Worm (Caenorhabditis elegans) whole organism, L4 larva: Measurements from ENCODE around the gene T11G6.3.

Experiments
- D1046.2 ChIP-seq: fragments of 200-800 bp; sonication (Bioruptor generic); IDR thresholded peaks from 2 replicates; pipeline ENCODE4 v1.3.6; 2022; ENCODE audit warnings: missing genetic modification characterization, missing compliant biosample characterization
- F10B5.3 ChIP-seq: sonication (generic microtip); optimal IDR thresholded peaks from 2 replicates; lab custom pipeline; 2016; ENCODE audit warnings: mild to moderate bottlenecking, missing genetic modification characterization, missing compliant biosample characterization
- F44E2.7 ChIP-seq: fragments of 200-800 bp; sonication (Bioruptor generic); IDR thresholded peaks from 2 replicates; pipeline ENCODE4 v2.1.2; 2022; ENCODE audit warnings: missing genetic modification characterization, missing compliant biosample characterization
- F49E8.2 ChIP-seq: sonication (generic microtip); optimal IDR thresholded peaks from 2 replicates; lab custom pipeline; 2016; ENCODE audit warnings: missing compliant biosample characterization, mild to moderate bottlenecking, missing genetic modification characterization, borderline replicate concordance
- T20F7.1 ChIP-seq: fragments of 200-800 bp; sonication (Bioruptor generic); optimal IDR thresholded peaks from 2 replicates; lab custom pipeline; 2018; ENCODE audit warnings: mild to moderate bottlenecking, missing genetic modification characterization, missing compliant biosample characterization
- T26A8.4 ChIP-seq: fragments of 200-800 bp; sonication (Bioruptor generic); IDR thresholded peaks from 2 replicates; pipeline ENCODE4 v1.3.6; 2022; ENCODE audit warnings: missing genetic modification characterization, missing compliant biosample characterization
- ZK337.2 ChIP-seq: fragments of 200-800 bp; sonication (Bioruptor generic); IDR thresholded peaks from 2 replicates; pipeline ENCODE4 v1.3.6; 2022; ENCODE audit warnings: missing genetic modification reagents, missing genetic modification characterization, missing compliant biosample characterization
- aha-1 ChIP-seq: fragments of 150-350 bp; peaks from one replicate; lab custom pipeline; 2014; ENCODE audit warnings: missing biosample characterization, missing genetic modification characterization
- ama-1 ChIP-seq: fragments of 150-350 bp; optimal IDR thresholded peaks from 2 replicates; lab custom pipeline; 2014; ENCODE audit warnings: inconsistent platforms, mixed read lengths
- arid-1 ChIP-seq: fragments of 200-800 bp; sonication (Bioruptor generic); conservative IDR thresholded peaks from 2 replicates; pipeline ENCODE4 v1.3.6; 2022; ENCODE audit warnings: missing genetic modification reagents, missing genetic modification characterization, missing compliant biosample characterization
- ceh-28 ChIP-seq: fragments of 150-350 bp; optimal IDR thresholded peaks from 2 replicates; lab custom pipeline; 2014; ENCODE audit warnings: missing biosample characterization, missing genetic modification reagents, missing genetic modification characterization
- ctbp-1 ChIP-seq: fragments of 200-800 bp; sonication (Bioruptor generic); IDR thresholded peaks from 2 replicates; pipeline ENCODE4 v1.3.6; 2022; ENCODE audit warnings: missing genetic modification reagents, missing genetic modification characterization, missing compliant biosample characterization
- daf-16 ChIP-seq, 3 experiments: sonication (generic microtip); optimal IDR thresholded peaks; 2 replicates each; lab custom pipeline; 2016 to 2017; ENCODE audit warnings: missing genetic modification characterization in 3 of 3, missing genetic modification reagents in 3 of 3, mild to moderate bottlenecking in 2 of 3, missing compliant biosample characterization in 2 of 3, missing biosample characterization in 1 of 3, moderate library complexity in 1 of 3
- daf-19 ChIP-seq: fragments of 200-800 bp; sonication (Bioruptor generic); conservative IDR thresholded peaks from 2 replicates; pipeline ENCODE4 v1.3.6; 2022; ENCODE audit warnings: missing genetic modification characterization, missing compliant biosample characterization
- dmd-6 ChIP-seq: fragments of 200-800 bp; sonication (Bioruptor generic); IDR thresholded peaks from 2 replicates; pipeline ENCODE4 v1.3.6; 2022; ENCODE audit warnings: missing genetic modification reagents, missing genetic modification characterization, missing compliant biosample characterization
- dmd-8 ChIP-seq: fragments of 200-800 bp; sonication (Bioruptor generic); IDR thresholded peaks from 2 replicates; pipeline ENCODE4 v1.3.6; 2022; ENCODE audit warnings: missing genetic modification characterization, missing compliant biosample characterization
- egl-43 ChIP-seq: fragments of 200-800 bp; sonication (Bioruptor generic); IDR thresholded peaks from 2 replicates; pipeline ENCODE4 v1.3.6; 2022; ENCODE audit warnings: missing genetic modification reagents, missing genetic modification characterization, missing compliant biosample characterization
- fkh-10 ChIP-seq: fragments of 150-350 bp; optimal IDR thresholded peaks from 2 replicates; lab custom pipeline; 2014; ENCODE audit warnings: missing biosample characterization, missing genetic modification reagents, missing genetic modification characterization
- gei-8 ChIP-seq: fragments of 200-800 bp; sonication (Bioruptor generic); optimal IDR thresholded peaks from 2 replicates; lab custom pipeline; 2018; ENCODE audit warnings: mild to moderate bottlenecking, missing genetic modification characterization, missing compliant biosample characterization
- hif-1 ChIP-seq, 2 experiments: sonication (generic microtip); optimal IDR thresholded peaks; 2 replicates each; lab custom pipeline; 2016 to 2017; ENCODE audit warnings: missing compliant biosample characterization in 2 of 2, missing genetic modification characterization in 2 of 2, missing genetic modification reagents in 2 of 2, missing genotype in 2 of 2, mild to moderate bottlenecking in 1 of 2
- hlh-30 ChIP-seq: sonication (generic microtip); optimal IDR thresholded peaks from 2 replicates; lab custom pipeline; 2017; ENCODE audit warnings: antibody characterized with exemption, mild to moderate bottlenecking, missing genetic modification characterization, missing compliant biosample characterization; ENCODE audit not compliant: insufficient read depth
- hmg-1.1 ChIP-seq: fragments of 200-800 bp; sonication (Bioruptor generic); IDR thresholded peaks from 2 replicates; pipeline ENCODE4 v1.3.6; 2022; ENCODE audit warnings: missing genetic modification reagents, missing genetic modification characterization, missing compliant biosample characterization
- jun-1 ChIP-seq: fragments of 150-350 bp; optimal IDR thresholded peaks from 2 replicates; lab custom pipeline; 2014; ENCODE audit warnings: missing biosample characterization, missing genetic modification reagents, missing genetic modification characterization
- lin-1 ChIP-seq: fragments of 200-800 bp; sonication (Bioruptor generic); IDR thresholded peaks from 2 replicates; pipeline ENCODE4 v1.3.6; 2022; ENCODE audit warnings: missing genetic modification reagents, missing genetic modification characterization, missing compliant biosample characterization
- lin-13 ChIP-seq: fragments of 150-350 bp; optimal IDR thresholded peaks from 2 replicates; lab custom pipeline; 2014; ENCODE audit warnings: missing biosample characterization, missing genetic modification reagents, missing genetic modification characterization
- lin-39 ChIP-seq: fragments of 150-350 bp; optimal IDR thresholded peaks from 2 replicates; lab custom pipeline; 2014; ENCODE audit warnings: missing biosample characterization, missing genetic modification reagents, missing genetic modification characterization
- lsy-2 ChIP-seq, 2 experiments: fragments of 150-350 bp in 1 of 2; sonication (generic microtip) in 1 of 2; optimal IDR thresholded peaks; 2 replicates each; lab custom pipeline; 2014 to 2017; ENCODE audit warnings: missing biosample characterization in 2 of 2, missing genetic modification characterization in 2 of 2
- madf-5 ChIP-seq, 2 experiments: fragments of 200-800 bp; sonication (Bioruptor generic); IDR thresholded peaks; 2 replicates each; pipeline ENCODE4 v1.3.6; 2022; ENCODE audit warnings: missing compliant biosample characterization in 2 of 2, missing genetic modification characterization in 2 of 2
- mdl-1 ChIP-seq, 2 experiments: fragments of 150-350 bp in 1 of 2; sonication (generic microtip) in 1 of 2; optimal IDR thresholded peaks; 2 replicates each; lab custom pipeline; 2014 to 2017; ENCODE audit warnings: missing biosample characterization in 2 of 2, missing genetic modification characterization in 2 of 2
- mdt-29 ChIP-seq: fragments of 200-800 bp; sonication (Bioruptor generic); IDR thresholded peaks from 2 replicates; pipeline ENCODE4 v1.3.6; 2022; ENCODE audit warnings: missing genetic modification reagents, missing genetic modification characterization, missing compliant biosample characterization
- mep-1 ChIP-seq: fragments of 150-350 bp; sonication (generic microtip); optimal IDR thresholded peaks from 3 replicates; lab custom pipeline; 2014; ENCODE audit warnings: missing biosample characterization, missing genetic modification characterization
- mes-2 ChIP-seq: sonication (generic microtip); optimal IDR thresholded peaks from 2 replicates; lab custom pipeline; 2016; ENCODE audit warnings: missing genotype, mild to moderate bottlenecking, missing genetic modification characterization, missing compliant biosample characterization; ENCODE audit not compliant: poor library complexity, severe bottlenecking
- mxl-3 ChIP-seq: fragments of 200-800 bp; sonication (Bioruptor generic); optimal IDR thresholded peaks from 2 replicates; lab custom pipeline; 2018; ENCODE audit warnings: mild to moderate bottlenecking, missing genetic modification characterization, missing compliant biosample characterization
- nhr-10 ChIP-seq: fragments of 150-350 bp; optimal IDR thresholded peaks from 2 replicates; lab custom pipeline; 2014; ENCODE audit warnings: missing biosample characterization, missing genetic modification characterization
- nhr-102 ChIP-seq: sonication (generic microtip); optimal IDR thresholded peaks from 2 replicates; lab custom pipeline; 2016; ENCODE audit warnings: mild to moderate bottlenecking, missing genetic modification characterization, moderate library complexity, missing compliant biosample characterization
- nhr-25 ChIP-seq: sonication (generic microtip); optimal IDR thresholded peaks from 2 replicates; lab custom pipeline; 2017; ENCODE audit warnings: missing genetic modification characterization, mild to moderate bottlenecking, missing compliant biosample characterization, antibody characterized with exemption, moderate library complexity, borderline replicate concordance; ENCODE audit not compliant: insufficient read depth
- nhr-42 ChIP-seq: fragments of 200-800 bp; sonication (Bioruptor generic); IDR thresholded peaks from 2 replicates; pipeline ENCODE4 v1.3.6; 2022; ENCODE audit warnings: missing genetic modification characterization, missing compliant biosample characterization
- nhr-48 ChIP-seq: sonication (generic microtip); optimal IDR thresholded peaks from 2 replicates; lab custom pipeline; 2016; ENCODE audit warnings: mild to moderate bottlenecking, missing genetic modification characterization, missing compliant biosample characterization
- nhr-6 ChIP-seq: fragments of 150-350 bp; optimal IDR thresholded peaks from 2 replicates; lab custom pipeline; 2014; ENCODE audit warnings: missing biosample characterization, missing genetic modification characterization
- nhr-77 ChIP-seq: fragments of 150-350 bp; optimal IDR thresholded peaks from 2 replicates; lab custom pipeline; 2014; ENCODE audit warnings: missing biosample characterization, missing genetic modification characterization
- pha-4 ChIP-seq, 2 experiments: fragments of 150-350 bp in 1 of 2; fragments of 200-800 bp in 1 of 2; sonication (Bioruptor generic) in 1 of 2; IDR thresholded peaks in 1 of 2; optimal IDR thresholded peaks in 1 of 2; 2 replicates each; pipeline versions ENCODE4 v1.3.6 to Lab custom; 2014 to 2022; ENCODE audit warnings: missing genetic modification characterization in 2 of 2, missing genetic modification reagents in 2 of 2, missing biosample characterization in 1 of 2, missing compliant biosample characterization in 1 of 2
- rbr-2 ChIP-seq: sonication (generic microtip); optimal IDR thresholded peaks from 2 replicates; lab custom pipeline; 2016; ENCODE audit warnings: missing genotype, missing genetic modification characterization, missing compliant biosample characterization
- set-16 ChIP-seq: fragments of 200-800 bp; sonication (Bioruptor generic); IDR thresholded peaks from 2 replicates; pipeline ENCODE4 v1.3.6; 2022; ENCODE audit warnings: missing genetic modification reagents, missing genetic modification characterization, missing compliant biosample characterization
- tag-97 ChIP-seq: fragments of 200-800 bp; sonication (Bioruptor generic); IDR thresholded peaks from 2 replicates; pipeline ENCODE4 v1.3.6; 2022; ENCODE audit warnings: missing genetic modification characterization, missing compliant biosample characterization
- tra-1 ChIP-seq: fragments of 200-800 bp; sonication (Bioruptor generic); IDR thresholded peaks from 2 replicates; pipeline ENCODE4 v1.3.6; 2022; ENCODE audit warnings: missing genetic modification reagents, missing genetic modification characterization, missing compliant biosample characterization
- unc-62 ChIP-seq, 3 experiments: fragments of 150-350 bp in 1 of 3; sonication (generic microtip); optimal IDR thresholded peaks in 2 of 3; peaks in 1 of 3; 1 replicate in 1 of 3; 2 replicates in 2 of 3; lab custom pipeline; 2014 to 2017; ENCODE audit warnings: missing biosample characterization in 3 of 3, missing genetic modification characterization in 3 of 3, missing genetic modification reagents in 3 of 3, missing genotype in 1 of 3
- zfp-2 ChIP-seq: sonication (generic microtip); optimal IDR thresholded peaks from 2 replicates; lab custom pipeline; 2016; ENCODE audit warnings: mild to moderate bottlenecking, missing genetic modification characterization, missing compliant biosample characterization

Gene T11G6.3

DNA sequence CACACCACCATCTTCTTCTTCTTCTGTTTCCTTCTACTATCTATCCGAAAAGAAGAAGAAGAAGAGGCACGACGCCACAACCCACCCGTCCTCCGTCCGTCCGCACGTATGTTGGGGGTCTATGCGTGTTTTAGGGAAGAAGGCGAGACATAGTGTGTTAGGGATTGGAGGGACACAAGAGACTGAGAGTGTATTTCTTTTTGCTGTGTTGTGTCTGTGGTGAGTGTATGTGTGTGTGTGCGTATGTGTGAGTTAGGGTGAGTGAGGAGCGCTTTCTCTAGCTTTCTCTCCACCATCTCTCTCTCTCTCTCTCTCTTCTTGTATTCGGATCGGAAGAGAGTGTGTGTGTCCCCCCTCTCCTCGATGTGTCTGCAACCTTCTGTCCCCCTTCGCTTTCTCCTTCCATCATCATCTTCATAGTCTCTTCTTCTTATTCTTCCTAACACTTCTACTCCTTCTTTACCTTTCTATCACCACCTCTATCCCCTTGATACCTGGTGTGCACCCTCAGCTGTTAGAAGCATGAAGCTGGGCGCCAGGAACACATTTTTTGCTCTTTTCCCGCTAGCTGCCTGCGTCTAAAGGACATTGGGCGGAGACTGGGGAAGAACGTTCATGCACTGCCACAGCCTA lies 33.2 kb downstream of the T11G6.3 start (continued):
- peak; percentile 81 for TF ChIP-seq mes-2 (tag; lab: Kevin White, UChicago)
- TF ChIP-seq lsy-2 (tag; optimal IDR thresholded peaks at IDR 0.05; lab: Kevin White, UChicago), result peak; percentile 76 to 80
- no peak for TF ChIP-seq D1046.2 (GFP tag; lab: Robert Waterston, UW)
- TF ChIP-seq egl-43 (GFP tag; lab: Robert Waterston, UW), result 0 out of 2 replicates have a peak, but pooled peaks have one; percentile 27
- TF ChIP-seq mdt-29 (GFP tag; lab: Robert Waterston, UW), result no peak
- no peak; the same call in 1 of the 2 replicates for TF ChIP-seq arid-1 (GFP tag; lab: Robert Waterston, UW)
- TF ChIP-seq F44E2.7 (GFP tag; lab: Robert Waterston, UW), result no peak
- TF ChIP-seq mep-1 (tag; lab: Kevin White, UChicago), result peak; percentile 96
- peak; percentile 47 for TF ChIP-seq nhr-102 (tag; lab: Kevin White, UChicago)
- TF ChIP-seq fkh-10 (GFP tag; lab: Kevin White, UChicago), result peak; percentile 76
- peak; percentile 51; the same call in 1 of the 2 replicates for TF ChIP-seq tra-1 (GFP tag; lab: Robert Waterston, UW)
- TF ChIP-seq nhr-77, result peak; percentile 69
- peak; percentile 39 to 65 for TF ChIP-seq daf-16 (GFP tag; optimal IDR thresholded peaks at IDR 0.05; lab: Kevin White, UChicago)
- TF ChIP-seq daf-16 (tag; optimal IDR thresholded peaks at IDR 0.05; lab: Kevin White, UChicago), result peak; percentile 80
- no peak for TF ChIP-seq lin-39 (tag; lab: Kevin White, UChicago)
- TF ChIP-seq unc-62 (GFP tag; optimal IDR thresholded peaks at IDR 0.05 in 1 of 2; lab: Kevin White, UChicago), result peak in 1 of 2 experiments; percentile 95
- no peak for TF ChIP-seq unc-62 (tag; optimal IDR thresholded peaks at IDR 0.05; lab: Kevin White, UChicago)
- TF ChIP-seq dmd-8, result peak; percentile 46; the same call in 1 of the 2 replicates
- TF ChIP-seq madf-5 (GFP tag; IDR thresholded peaks at IDR 0.05; lab: Robert Waterston, UW), result no peak; a peak in 1 of 4 replicates
- peak; percentile 71; the same call in 1 of the 2 replicates for TF ChIP-seq ctbp-1 (GFP tag; lab: Robert Waterston, UW)
- TF ChIP-seq ceh-28, result peak; percentile 45
- TF ChIP-seq zfp-2 (tag; lab: Kevin White, UChicago), result peak; percentile 6
- peak; percentile 100 for TF ChIP-seq aha-1 (tag; lab: Kevin White, UChicago)
- TF ChIP-seq dmd-6, result peak; percentile 74
- peak; percentile 50 to 91 for TF ChIP-seq hif-1 (tag; optimal IDR thresholded peaks at IDR 0.05; lab: Kevin White, UChicago)
- peak; percentile 78 for TF ChIP-seq nhr-48 (tag; lab: Kevin White, UChicago)
- TF ChIP-seq set-16 (GFP tag; lab: Robert Waterston, UW), result peak; percentile 61
- peak; percentile 63 to 89 for TF ChIP-seq mdl-1 (tag; optimal IDR thresholded peaks at IDR 0.05; lab: Kevin White, UChicago)
- TF ChIP-seq jun-1 (tag; lab: Kevin White, UChicago), result peak; percentile 73
- peak; percentile 59 for TF ChIP-seq nhr-6
- TF ChIP-seq nhr-25 (tag; lab: Kevin White, UChicago), result peak; percentile 92
- peak; percentile 38 for TF ChIP-seq hlh-30 (tag; lab: Kevin White, UChicago)
- peak; percentile 67 for TF ChIP-seq T26A8.4 (GFP tag; lab: Robert Waterston, UW)
- TF ChIP-seq T20F7.1 (GFP tag; lab: Kevin White, UChicago), result peak; percentile 67
- peak; percentile 80 for TF ChIP-seq ama-1 (lab: Kevin White, UChicago)
- peak; percentile 66 for TF ChIP-seq mxl-3 (GFP tag; lab: Kevin White, UChicago)
- TF ChIP-seq lin-13, result peak; percentile 64
- peak; percentile 48 for TF ChIP-seq lin-1 (GFP tag; lab: Robert Waterston, UW)
- TF ChIP-seq pha-4 (GFP tag; IDR thresholded peaks at IDR 0.05; lab: Robert Waterston, UW), result no peak; the same call in 1 of the 2 replicates
- peak; percentile 88 for TF ChIP-seq pha-4 (tag; optimal IDR thresholded peaks at IDR 0.05; lab: Kevin White, UChicago)
- peak; percentile 75; the same call in 1 of the 2 replicates for TF ChIP-seq nhr-42
- peak; percentile 94 for TF ChIP-seq rbr-2 (tag; lab: Kevin White, UChicago)
- TF ChIP-seq ZK337.2, result no peak
- no peak for TF ChIP-seq tag-97
- peak; percentile 84 for TF ChIP-seq hmg-1.1
- TF ChIP-seq daf-19 (GFP tag; lab: Robert Waterston, UW), result peak; percentile 68; the same call in 1 of the 2 replicates
- TF ChIP-seq F10B5.3 (tag; lab: Kevin White, UChicago), result no peak
- TF ChIP-seq nhr-10 (tag; lab: Kevin White, UChicago), result peak; percentile 88
- peak; percentile 3 for TF ChIP-seq gei-8 (GFP tag; lab: Kevin White, UChicago)
- TF ChIP-seq F49E8.2 (tag; lab: Kevin White, UChicago), result no peak
